Fruit fly (Drosophila melanogaster) whole organism, embryonic: ENCODE results near the gene Cpsf100.

Source experiments
- Bteb2 ChIP-seq: fragments of 200-800 bp; sonication (Bioruptor generic); optimal IDR thresholded peaks from 2 replicates; lab custom pipeline; 2016; ENCODE audit warnings: missing biosample characterization, missing genetic modification characterization
- CG12659 ChIP-seq: fragments of 200-800 bp; sonication (Bioruptor generic); optimal IDR thresholded peaks from 3 replicates; lab custom pipeline; 2017; ENCODE audit warnings: mild to moderate bottlenecking, missing biosample characterization, missing genetic modification reagents, missing genetic modification characterization
- CG13296 ChIP-seq: fragments of 200-800 bp; sonication (Bioruptor generic); optimal IDR thresholded peaks from 3 replicates; lab custom pipeline; 2018; ENCODE audit warnings: missing biosample characterization, mild to moderate bottlenecking, missing genetic modification characterization
- CG13424 ChIP-seq: fragments of 200-800 bp; sonication (Bioruptor generic); optimal IDR thresholded peaks from 2 replicates; lab custom pipeline; 2019; ENCODE audit warnings: missing biosample characterization, mild to moderate bottlenecking, missing genetic modification characterization, moderate library complexity
- CG13894 ChIP-seq: fragments of 200-800 bp; sonication (Bioruptor generic); optimal IDR thresholded peaks from 3 replicates; lab custom pipeline; 2018; ENCODE audit warnings: missing biosample characterization, mild to moderate bottlenecking, missing genetic modification characterization, moderate library complexity
- CG15601 ChIP-seq: fragments of 200-800 bp; sonication (Bioruptor generic); optimal IDR thresholded peaks from 3 replicates; lab custom pipeline; 2019; ENCODE audit warnings: missing biosample characterization, mild to moderate bottlenecking, missing genetic modification characterization, moderate library complexity
- CG17328 ChIP-seq: fragments of 200-800 bp; sonication (Bioruptor generic); IDR thresholded peaks from 2 replicates; pipeline ENCODE4 v1.3.6; 2022; ENCODE audit warnings: missing biosample characterization, missing genetic modification characterization
- CG17361 ChIP-seq: fragments of 200-800 bp; sonication (Bioruptor generic); IDR thresholded peaks from 3 replicates; pipeline ENCODE4 v1.3.6; 2022; ENCODE audit warnings: missing biosample characterization, missing genetic modification characterization
- CG17385 ChIP-seq: fragments of 200-800 bp; sonication (Bioruptor generic); optimal IDR thresholded peaks from 3 replicates; lab custom pipeline; 2018; ENCODE audit warnings: missing biosample characterization, mild to moderate bottlenecking, missing genetic modification characterization
- CG8281 ChIP-seq: fragments of 200-800 bp; sonication (Bioruptor generic); optimal IDR thresholded peaks from 2 replicates; lab custom pipeline; 2018; ENCODE audit warnings: missing biosample characterization, mild to moderate bottlenecking, missing genetic modification characterization, moderate library complexity
- CG9727 ChIP-seq: fragments of 200-800 bp; sonication (Bioruptor generic); optimal IDR thresholded peaks from 3 replicates; lab custom pipeline; 2017; ENCODE audit warnings: missing biosample characterization, mild to moderate bottlenecking, missing genetic modification characterization
- D19A ChIP-seq: fragments of 200-800 bp; optimal IDR thresholded peaks from 3 replicates; lab custom pipeline; 2019; ENCODE audit warnings: missing biosample characterization, mild to moderate bottlenecking, missing genetic modification characterization, moderate library complexity
- HmgD ChIP-seq: fragments of 200-800 bp; sonication (Bioruptor generic); optimal IDR thresholded peaks from 3 replicates; lab custom pipeline; 2016; ENCODE audit warnings: missing biosample characterization, missing genetic modification characterization
- Opbp ChIP-seq: fragments of 200-800 bp; sonication (Bioruptor generic); IDR thresholded peaks from 3 replicates; pipeline ENCODE4 v1.3.6; 2022; ENCODE audit warnings: missing biosample characterization, missing genetic modification characterization; ENCODE audit not compliant: partially characterized antibody
- aop ChIP-seq: fragments of 200-800 bp; sonication (Bioruptor generic); IDR thresholded peaks from 2 replicates; pipeline ENCODE4 v1.3.6; 2022; ENCODE audit warnings: missing biosample characterization, missing genetic modification characterization
- dpn ChIP-seq, 2 experiments: fragments of 200-800 bp; sonication (Bioruptor generic); optimal IDR thresholded peaks; 3 replicates each; lab custom pipeline; 2016; ENCODE audit warnings: missing biosample characterization in 2 of 2, missing genetic modification characterization in 2 of 2
- ewg ChIP-seq: fragments of 200-800 bp; sonication (Bioruptor generic); optimal IDR thresholded peaks from 3 replicates; lab custom pipeline; 2017; ENCODE audit warnings: mild to moderate bottlenecking, missing biosample characterization, missing genetic modification reagents, missing genetic modification characterization
- ind ChIP-seq: fragments of 200-800 bp; sonication (Bioruptor generic); optimal IDR thresholded peaks from 3 replicates; lab custom pipeline; 2016; ENCODE audit warnings: missing biosample characterization, missing genetic modification characterization
- nau ChIP-seq: fragments of 200-800 bp; sonication (Bioruptor generic); optimal IDR thresholded peaks from 3 replicates; lab custom pipeline; 2017; ENCODE audit warnings: missing biosample characterization, mild to moderate bottlenecking, missing genetic modification characterization, missing genetic modification reagents
- so ChIP-seq: fragments of 200-800 bp; sonication (Bioruptor generic); IDR thresholded peaks from 3 replicates; pipeline ENCODE4 v1.3.6; 2022; ENCODE audit warnings: missing biosample characterization, missing genetic modification characterization
- zfh2 ChIP-seq: fragments of 200-800 bp; sonication (Bioruptor generic); optimal IDR thresholded peaks from 2 replicates; lab custom pipeline; 2016; ENCODE audit warnings: missing biosample characterization, missing genetic modification characterization

Cpsf100 gene

dm6 chr3R:29083459-29084457 lies 49.4 kb downstream of the Cpsf100 start (continued):
- TF ChIP-seq CG15601 (tag; lab: Kevin White, UChicago) (peak; percentile 38), CG12659 (GFP tag; lab: Kevin White, UChicago) (no peak), CG8281 (tag; lab: Kevin White, UChicago) (no peak), dpn (GFP tag; optimal IDR thresholded peaks at IDR 0.05; lab: Kevin White, UChicago) (no peak), so (GFP tag; lab: Robert Waterston, UW) (0 out of 3 replicates have a peak, but pooled peaks have one; percentile 38), HmgD (no peak), CG13424 (tag; lab: Kevin White, UChicago) (no peak), CG9727 (GFP tag; lab: Kevin White, UChicago) (peak; percentile 17), Bteb2 (GFP tag; lab: Kevin White, UChicago) (no peak), CG17328 (no peak), D19A (tag; lab: Kevin White, UChicago) (peak; percentile 21), CG17385 (GFP tag; lab: Kevin White, UChicago) (peak; percentile 29), CG13894 (tag; lab: Kevin White, UChicago) (no peak), ind (GFP tag; lab: Kevin White, UChicago) (no peak), ewg (GFP tag; lab: Kevin White, UChicago) (no peak), aop (GFP tag; lab: Robert Waterston, UW) (0 out of 2 replicates have a peak, but pooled peaks have one; percentile 3), nau (GFP tag; lab: Kevin White, UChicago) (peak; percentile 68), CG13296 (GFP tag; lab: Kevin White, UChicago) (no peak), zfh2 (no peak), CG17361 (GFP tag; lab: Robert Waterston, UW) (0 out of 3 replicates have a peak, but pooled peaks have one; percentile 12), Opbp (GFP tag; lab: Robert Waterston, UW) (no peak)
